Worm (Caenorhabditis elegans): ENCODE data around the gene str-3.

DNA sequence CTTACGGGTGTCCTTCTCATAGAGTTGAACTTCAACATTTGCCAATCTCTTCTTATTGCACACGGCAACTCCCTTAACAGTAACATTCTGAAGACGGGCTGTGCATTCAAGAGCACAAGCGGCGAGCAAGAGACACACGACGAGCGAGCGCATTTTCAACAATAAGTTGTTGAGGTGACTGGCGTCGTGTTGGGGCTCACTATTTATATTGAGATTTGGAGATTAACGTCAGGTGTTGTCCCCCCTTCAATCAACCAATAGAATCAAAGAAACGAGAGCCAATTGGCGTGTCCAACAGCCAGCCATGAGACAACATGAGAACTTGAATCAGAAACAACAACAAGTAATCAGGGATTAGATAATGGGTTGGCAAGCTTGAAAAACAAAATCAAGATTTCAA is 36.2 kb downstream of the str-3 start, which contains the start of gene ttr-16:
- no peak for TF ChIP-seq ztf-29 (GFP tag; IDR thresholded peaks at IDR 0.05)
- TF ChIP-seq ref-1 (GFP tag; conservative IDR thresholded peaks at IDR 0.05) = no peak
- TF ChIP-seq klf-2 (GFP tag; conservative IDR thresholded peaks at IDR 0.05) = no peak
- TF ChIP-seq T22C8.4 (GFP tag; IDR thresholded peaks at IDR 0.05) = no peak
- TF ChIP-seq tab-1 (GFP tag; IDR thresholded peaks at IDR 0.05) = no peak
- TF ChIP-seq med-1 (GFP tag; optimal IDR thresholded peaks at IDR 0.05; ENCODE audit: insufficient read depth) = no peak
- no peak for TF ChIP-seq ztf-23 (GFP tag; IDR thresholded peaks at IDR 0.05)
